Fruit fly (Drosophila melanogaster) whole organism, embryonic: Measurements from ENCODE around the gene Amacr.

ENCODE experiments used
- B-H1 ChIP-seq: fragments of 200-800 bp; sonication (Bioruptor generic); IDR thresholded peaks from 3 replicates; pipeline ENCODE4 v1.3.6; 2022; ENCODE audit warnings: missing biosample characterization, missing genetic modification characterization
- CG1024 ChIP-seq: fragments of 200-800 bp; sonication (Bioruptor generic); IDR thresholded peaks from 2 replicates; pipeline ENCODE4 v1.3.6; 2022; ENCODE audit warnings: missing biosample characterization, missing genetic modification characterization
- CG10321 ChIP-seq: fragments of 200-800 bp; sonication (Bioruptor generic); IDR thresholded peaks from 2 replicates; pipeline ENCODE4 v1.3.6; 2022; ENCODE audit warnings: missing biosample characterization, missing genetic modification characterization
- CG10959 ChIP-seq: fragments of 200-800 bp; sonication (Bioruptor generic); IDR thresholded peaks from 2 replicates; pipeline ENCODE4 v1.3.6; 2022; ENCODE audit warnings: missing biosample characterization, missing genetic modification characterization
- CG11560 ChIP-seq: fragments of 200-800 bp; sonication (Bioruptor generic); IDR thresholded peaks from 3 replicates; pipeline ENCODE4 v1.3.6; 2022; ENCODE audit warnings: missing biosample characterization, missing genetic modification characterization
- CG12219 ChIP-seq: fragments of 200-800 bp; sonication (Bioruptor generic); optimal IDR thresholded peaks from 3 replicates; lab custom pipeline; 2018; ENCODE audit warnings: missing biosample characterization, mild to moderate bottlenecking, missing genetic modification characterization
- CG13296 ChIP-seq: fragments of 200-800 bp; sonication (Bioruptor generic); optimal IDR thresholded peaks from 3 replicates; lab custom pipeline; 2018; ENCODE audit warnings: missing biosample characterization, mild to moderate bottlenecking, missing genetic modification characterization
- CG13624 ChIP-seq: fragments of 200-800 bp; sonication (Bioruptor generic); optimal IDR thresholded peaks from 2 replicates; lab custom pipeline; 2016; ENCODE audit warnings: missing biosample characterization, missing genetic modification characterization
- CG14050 ChIP-seq: fragments of 200-800 bp; sonication (Bioruptor generic); IDR thresholded peaks from 3 replicates; pipeline ENCODE4 v1.3.6; 2022; ENCODE audit warnings: missing biosample characterization, missing genetic modification characterization
- CG14667 ChIP-seq: fragments of 200-800 bp; sonication (Bioruptor generic); IDR thresholded peaks from 2 replicates; pipeline ENCODE4 v1.3.6; 2022; ENCODE audit warnings: missing biosample characterization, missing genetic modification characterization
- CG14860 ChIP-seq: fragments of 200-800 bp; sonication (Bioruptor generic); IDR thresholded peaks from 3 replicates; pipeline ENCODE4 v1.3.6; 2022; ENCODE audit warnings: missing biosample characterization, missing genetic modification characterization; ENCODE audit not compliant: partially characterized antibody
- CG1603 ChIP-seq: fragments of 200-800 bp; sonication (Bioruptor generic); optimal IDR thresholded peaks from 2 replicates; lab custom pipeline; 2019; ENCODE audit warnings: missing biosample characterization, mild to moderate bottlenecking, missing genetic modification characterization, moderate library complexity
- CG2129 ChIP-seq: fragments of 200-800 bp; sonication (Bioruptor generic); IDR thresholded peaks from 2 replicates; pipeline ENCODE4 v1.3.6; 2022; ENCODE audit warnings: missing biosample characterization, missing genetic modification characterization; ENCODE audit not compliant: partially characterized antibody
- CG31365 ChIP-seq: fragments of 200-800 bp; sonication (Bioruptor generic); optimal IDR thresholded peaks from 2 replicates; lab custom pipeline; 2018; ENCODE audit warnings: missing biosample characterization, mild to moderate bottlenecking, missing genetic modification characterization
- CG4424 ChIP-seq: fragments of 200-800 bp; sonication (Bioruptor generic); optimal IDR thresholded peaks from 3 replicates; lab custom pipeline; 2016; ENCODE audit warnings: missing biosample characterization, missing genetic modification characterization
- CG7556 ChIP-seq: fragments of 200-800 bp; sonication (Bioruptor generic); optimal IDR thresholded peaks from 2 replicates; lab custom pipeline; 2017; ENCODE audit warnings: missing biosample characterization, mild to moderate bottlenecking, missing genetic modification characterization
- CG7745 ChIP-seq: fragments of 200-800 bp; sonication (Bioruptor generic); optimal IDR thresholded peaks from 2 replicates; lab custom pipeline; 2018; ENCODE audit warnings: missing biosample characterization, mild to moderate bottlenecking, missing genetic modification characterization, moderate library complexity
- CG8359 ChIP-seq: fragments of 200-800 bp; sonication (Bioruptor generic); optimal IDR thresholded peaks from 2 replicates; lab custom pipeline; 2017; ENCODE audit warnings: missing biosample characterization, mild to moderate bottlenecking, missing genetic modification characterization, borderline replicate concordance
- CG9727 ChIP-seq: fragments of 200-800 bp; sonication (Bioruptor generic); optimal IDR thresholded peaks from 3 replicates; lab custom pipeline; 2017; ENCODE audit warnings: missing biosample characterization, mild to moderate bottlenecking, missing genetic modification characterization
- CG9932 ChIP-seq: fragments of 200-800 bp; sonication (Bioruptor generic); IDR thresholded peaks from 2 replicates; pipeline ENCODE4 v1.3.6; 2022; ENCODE audit warnings: missing biosample characterization, missing genetic modification characterization
- CTCF ChIP-seq: fragments of 200-800 bp; sonication (Bioruptor generic); optimal IDR thresholded peaks from 2 replicates; lab custom pipeline; 2017; ENCODE audit warnings: missing biosample characterization, mild to moderate bottlenecking, missing genetic modification characterization, moderate library complexity
- E2f1 ChIP-seq: fragments of 200-800 bp; sonication (Bioruptor generic); IDR thresholded peaks from 2 replicates; pipeline ENCODE4 v1.3.6; 2022; ENCODE audit warnings: missing biosample characterization, missing genetic modification characterization
- ERR ChIP-seq: fragments of 200-800 bp; sonication (Bioruptor generic); optimal IDR thresholded peaks from 2 replicates; lab custom pipeline; 2016; ENCODE audit warnings: missing biosample characterization, missing genetic modification characterization
- HLHmδ ChIP-seq: fragments of 200-800 bp; sonication (Bioruptor generic); optimal IDR thresholded peaks from 2 replicates; lab custom pipeline; 2018; ENCODE audit warnings: missing biosample characterization, mild to moderate bottlenecking, missing genetic modification characterization, moderate library complexity
- Hmx ChIP-seq: fragments of 200-800 bp; sonication (Bioruptor generic); optimal IDR thresholded peaks from 2 replicates; lab custom pipeline; 2016; ENCODE audit warnings: missing biosample characterization, missing genetic modification characterization
- MBD-R2 ChIP-seq: fragments of 200-800 bp; sonication (Bioruptor generic); IDR thresholded peaks from 2 replicates; pipeline ENCODE4 v1.3.6; 2022; ENCODE audit warnings: missing biosample characterization, missing genetic modification characterization
- Meics ChIP-seq: fragments of 200-800 bp; sonication (Bioruptor generic); optimal IDR thresholded peaks from 2 replicates; lab custom pipeline; 2017; ENCODE audit warnings: missing biosample characterization, mild to moderate bottlenecking, missing genetic modification characterization
- Neu2 ChIP-seq: fragments of 200-800 bp; sonication (Bioruptor generic); optimal IDR thresholded peaks from 3 replicates; lab custom pipeline; 2016; ENCODE audit warnings: missing biosample characterization, missing genetic modification characterization, borderline replicate concordance
- Sox102F ChIP-seq: fragments of 200-800 bp; sonication (Bioruptor generic); optimal IDR thresholded peaks from 2 replicates; lab custom pipeline; 2018; ENCODE audit warnings: missing biosample characterization, mild to moderate bottlenecking, missing genetic modification characterization, moderate library complexity
- Tbp ChIP-seq: fragments of >200 bp; optimal IDR thresholded peaks from 2 replicates; lab custom pipeline; 2018; ENCODE audit warnings: missing biosample characterization, missing genetic modification characterization
- YL-1 ChIP-seq: fragments of 200-800 bp; sonication (Bioruptor generic); optimal IDR thresholded peaks from 3 replicates; lab custom pipeline; 2017; ENCODE audit warnings: missing biosample characterization, mild to moderate bottlenecking, missing genetic modification characterization
- aop ChIP-seq: fragments of 200-800 bp; sonication (Bioruptor generic); IDR thresholded peaks from 2 replicates; pipeline ENCODE4 v1.3.6; 2022; ENCODE audit warnings: missing biosample characterization, missing genetic modification characterization
- ara ChIP-seq: fragments of 200-800 bp; sonication (Bioruptor generic); IDR thresholded peaks from 2 replicates; pipeline ENCODE4 v1.3.6; 2022; ENCODE audit warnings: missing biosample characterization, missing genetic modification characterization
- bowl ChIP-seq: fragments of 200-800 bp; sonication (Bioruptor generic); IDR thresholded peaks from 2 replicates; pipeline ENCODE4 v1.3.6; 2022; ENCODE audit warnings: missing biosample characterization, missing genetic modification characterization
- cas ChIP-seq: fragments of 200-800 bp; sonication (Bioruptor generic); IDR thresholded peaks from 2 replicates; pipeline ENCODE4 v1.3.6; 2022; ENCODE audit warnings: missing biosample characterization, missing genetic modification characterization
- crp ChIP-seq, 2 experiments: fragments of 200-800 bp; sonication (Bioruptor generic); optimal IDR thresholded peaks; 2 replicates in 1 of 2; 3 replicates in 1 of 2; lab custom pipeline; 2017; ENCODE audit warnings: missing biosample characterization in 2 of 2, missing genetic modification characterization in 2 of 2, mild to moderate bottlenecking in 1 of 2, moderate library complexity in 1 of 2
- disco-r ChIP-seq: fragments of 200-800 bp; sonication (Bioruptor generic); optimal IDR thresholded peaks from 2 replicates; lab custom pipeline; 2016; ENCODE audit warnings: missing biosample characterization, missing genetic modification characterization
- dm ChIP-seq: fragments of 200-800 bp; sonication (Bioruptor generic); optimal IDR thresholded peaks from 3 replicates; lab custom pipeline; 2016; ENCODE audit warnings: missing biosample characterization, missing genetic modification characterization
- dysf ChIP-seq: fragments of 200-800 bp; sonication (Bioruptor generic); IDR thresholded peaks from 3 replicates; pipeline ENCODE4 v1.3.6; 2022; ENCODE audit warnings: missing biosample characterization, missing genetic modification characterization
- gsb-n ChIP-seq: fragments of 200-800 bp; sonication (Bioruptor generic); optimal IDR thresholded peaks from 3 replicates; lab custom pipeline; 2018; ENCODE audit warnings: missing biosample characterization, mild to moderate bottlenecking, missing genetic modification characterization
- hb ChIP-seq: fragments of 200-800 bp; sonication (Bioruptor generic); IDR thresholded peaks from 3 replicates; pipeline ENCODE4 v1.3.6; 2022; ENCODE audit warnings: missing biosample characterization, missing genetic modification characterization; ENCODE audit not compliant: partially characterized antibody
- ind ChIP-seq: fragments of 200-800 bp; sonication (Bioruptor generic); optimal IDR thresholded peaks from 3 replicates; lab custom pipeline; 2016; ENCODE audit warnings: missing biosample characterization, missing genetic modification characterization
- mld ChIP-seq: fragments of 200-800 bp; sonication (Bioruptor generic); IDR thresholded peaks from 3 replicates; pipeline ENCODE4 v1.3.6; 2022; ENCODE audit warnings: missing biosample characterization, missing genetic modification characterization; ENCODE audit not compliant: partially characterized antibody
- oc ChIP-seq: fragments of 200-800 bp; sonication (Bioruptor generic); optimal IDR thresholded peaks from 2 replicates; lab custom pipeline; 2018; ENCODE audit warnings: missing biosample characterization, mild to moderate bottlenecking, missing genetic modification characterization, moderate library complexity
- odd ChIP-seq: fragments of 200-800 bp; sonication (Bioruptor generic); optimal IDR thresholded peaks from 2 replicates; lab custom pipeline; 2017; ENCODE audit warnings: missing biosample characterization, mild to moderate bottlenecking, missing genetic modification characterization
- onecut ChIP-seq: fragments of 200-800 bp; sonication (Bioruptor generic); IDR thresholded peaks from 2 replicates; pipeline ENCODE4 v1.3.6; 2022; ENCODE audit warnings: missing biosample characterization, missing genetic modification characterization
- pum ChIP-seq: fragments of 200-800 bp; sonication (Bioruptor generic); optimal IDR thresholded peaks from 2 replicates; lab custom pipeline; 2016; ENCODE audit warnings: missing biosample characterization, missing genetic modification characterization
- ranshi ChIP-seq: fragments of 200-800 bp; sonication (Bioruptor generic); IDR thresholded peaks from 2 replicates; pipeline ENCODE4 v1.3.6; 2022; ENCODE audit warnings: missing biosample characterization, missing genetic modification characterization
- sna ChIP-seq: fragments of 200-800 bp; sonication (Bioruptor generic); IDR thresholded peaks from 2 replicates; pipeline ENCODE4 v1.3.6; 2022; ENCODE audit warnings: missing biosample characterization, missing genetic modification characterization; ENCODE audit not compliant: partially characterized antibody
- twi ChIP-seq: fragments of 200-800 bp; optimal IDR thresholded peaks from 2 replicates; lab custom pipeline; 2019; ENCODE audit warnings: missing biosample characterization, mild to moderate bottlenecking, missing genetic modification characterization, moderate library complexity
- zen2 ChIP-seq: fragments of 200-800 bp; sonication (Bioruptor generic); IDR thresholded peaks from 3 replicates; pipeline ENCODE4 v1.3.6; 2022; ENCODE audit warnings: missing biosample characterization, missing genetic modification characterization; ENCODE audit not compliant: partially characterized antibody

Amacr gene

DNA sequence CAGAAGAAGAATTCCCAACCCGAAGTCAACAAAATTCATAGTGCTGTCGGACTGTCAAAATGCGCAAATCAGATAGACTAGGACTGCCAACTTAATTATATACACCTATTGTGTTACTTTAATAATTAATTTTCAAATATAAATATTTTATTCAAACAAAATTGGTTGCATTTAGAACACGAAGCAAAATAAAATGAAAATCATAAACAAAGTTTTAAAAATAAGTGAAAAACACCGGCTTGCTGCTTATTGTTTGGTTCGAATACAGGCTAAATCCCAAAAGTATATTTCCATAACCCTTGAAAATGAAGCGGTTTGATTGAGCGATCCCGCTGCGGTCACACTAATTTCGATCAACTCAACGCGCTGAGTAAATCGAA lies 5.7 kb upstream of the Amacr start, which contains the start of the genes Rhau and dia (continued):
- no peak for TF ChIP-seq CG12219 (GFP tag; lab: Kevin White, UChicago)
- TF ChIP-seq Neu2 (GFP tag; lab: Kevin White, UChicago) = no peak
- TF ChIP-seq gsb-n (tag; lab: Kevin White, UChicago) = no peak
- TF ChIP-seq ind (GFP tag; lab: Kevin White, UChicago) = peak; percentile 25
- peak in 1 of 2 experiments; percentile 26 for TF ChIP-seq crp (GFP tag; optimal IDR thresholded peaks at IDR 0.05; lab: Kevin White, UChicago)
- peak; percentile 4 for TF ChIP-seq CG4424 (GFP tag; lab: Kevin White, UChicago)
- no peak for TF ChIP-seq Meics (GFP tag; lab: Kevin White, UChicago)
- TF ChIP-seq bowl (GFP tag; lab: Robert Waterston, UW) = no peak
- peak; percentile 14 for TF ChIP-seq CG1603 (tag; lab: Kevin White, UChicago)
- TF ChIP-seq CG2129 (GFP tag; lab: Robert Waterston, UW) = no peak
- TF ChIP-seq hb = no peak
- TF ChIP-seq E2f1 = no peak
- no peak for TF ChIP-seq dysf
- no peak for TF ChIP-seq CG13624 (GFP tag; lab: Kevin White, UChicago)
- no peak for TF ChIP-seq ERR (GFP tag; lab: Kevin White, UChicago)
- TF ChIP-seq CG11560 (tag; lab: Robert Waterston, UW) = no peak
- no peak for TF ChIP-seq CG7556 (GFP tag; lab: Kevin White, UChicago)
- no peak for TF ChIP-seq ara (GFP tag; lab: Robert Waterston, UW)
- no peak for TF ChIP-seq pum
- no peak for TF ChIP-seq cas (GFP tag; lab: Robert Waterston, UW)
- no peak for TF ChIP-seq CG10321
- TF ChIP-seq CG9932 (GFP tag; lab: Robert Waterston, UW) = peak; percentile 6; the same call in 1 of the 2 replicates
- TF ChIP-seq CG31365 (tag; lab: Kevin White, UChicago) = no peak
- TF ChIP-seq CG14050 = no peak
- no peak for TF ChIP-seq oc
- TF ChIP-seq ranshi (GFP tag; lab: Robert Waterston, UW) = no peak
- TF ChIP-seq CG14667 = no peak
- no peak for TF ChIP-seq B-H1 (GFP tag; lab: Robert Waterston, UW)
- peak; percentile 3 for TF ChIP-seq CG13296 (GFP tag; lab: Kevin White, UChicago)

DNA sequence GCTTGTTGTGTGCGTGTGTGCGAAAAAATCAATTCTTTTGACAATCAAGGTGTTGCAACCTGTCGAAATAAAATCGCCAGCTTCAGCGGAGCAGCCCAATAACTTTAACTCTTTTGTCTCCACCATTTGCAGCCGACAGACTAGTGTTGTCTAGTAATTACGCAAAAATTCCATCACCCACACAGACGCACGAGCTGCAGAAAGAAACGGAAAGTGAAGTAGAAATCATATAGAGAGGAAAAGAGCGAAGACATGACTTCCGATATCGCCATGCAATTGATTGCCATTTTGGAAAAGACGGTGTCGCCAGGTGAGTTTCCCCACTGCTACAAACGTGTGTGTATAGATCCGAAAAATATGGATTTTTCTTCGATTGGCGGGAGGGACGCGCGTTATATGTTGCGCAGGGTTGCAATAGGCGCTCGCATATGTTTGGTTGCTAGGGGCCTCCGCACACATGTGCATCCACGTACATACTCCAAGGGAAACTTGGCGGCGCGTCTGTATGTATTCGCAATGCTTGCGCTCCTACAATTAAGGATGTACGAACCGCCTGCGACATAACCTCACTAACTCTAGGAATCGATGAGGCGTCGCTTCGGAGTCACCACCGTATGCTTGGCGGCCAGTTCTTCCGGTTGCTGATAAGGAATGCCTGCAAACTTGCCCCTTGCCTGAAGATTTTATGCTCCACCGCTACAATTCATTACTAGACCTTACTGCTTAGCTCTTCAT lies 16.9 kb downstream of the Amacr start:
- TF ChIP-seq sna = 0 out of 2 replicates have a peak, but pooled peaks have one; percentile 8
- TF ChIP-seq twi (tag; lab: Kevin White, UChicago) = peak; percentile 15
- TF ChIP-seq YL-1 (GFP tag; lab: Kevin White, UChicago) = peak; percentile 14
- no peak for TF ChIP-seq aop (GFP tag; lab: Robert Waterston, UW)
- no peak for TF ChIP-seq disco-r (GFP tag; lab: Kevin White, UChicago)
- TF ChIP-seq Sox102F (GFP tag; lab: Kevin White, UChicago) = no peak
- TF ChIP-seq dm (GFP tag; lab: Kevin White, UChicago) = peak; percentile 66
- TF ChIP-seq CG14860 (GFP tag; lab: Robert Waterston, UW) = no peak
- TF ChIP-seq odd = no peak
- TF ChIP-seq CTCF (GFP tag; lab: Kevin White, UChicago) = no peak
- no peak for TF ChIP-seq CG7745 (tag; lab: Kevin White, UChicago)
- TF ChIP-seq HLHmδ (GFP tag; lab: Kevin White, UChicago) = no peak
- TF ChIP-seq CG9727 (GFP tag; lab: Kevin White, UChicago) = peak; percentile 56
- TF ChIP-seq Hmx (GFP tag; lab: Kevin White, UChicago) = no peak
- no peak for TF ChIP-seq CG8359
- TF ChIP-seq mld (GFP tag; lab: Robert Waterston, UW) = 0 out of 3 replicates have a peak, but pooled peaks have one; percentile 26
- TF ChIP-seq CG13624 (GFP tag; lab: Kevin White, UChicago) = no peak
- TF ChIP-seq Tbp = no peak
- TF ChIP-seq zen2 (GFP tag; lab: Robert Waterston, UW) = 0 out of 3 replicates have a peak, but pooled peaks have one; percentile 23
- TF ChIP-seq CG1024 (GFP tag; lab: Robert Waterston, UW) = no peak
- TF ChIP-seq onecut (GFP tag; lab: Robert Waterston, UW) = peak; percentile 63
- TF ChIP-seq MBD-R2 = peak; percentile 15; the same call in 1 of the 2 replicates
- TF ChIP-seq CG10959 = no peak
